Worm (Caenorhabditis elegans) whole organism, young adult: ENCODE data around the gene H35N09.1.

ENCODE experiments used
- C17E4.6 ChIP-seq: fragments of 200-800 bp; sonication (Bioruptor generic); IDR thresholded peaks from 2 replicates; pipeline ENCODE4 v1.3.6; 2022; ENCODE audit warnings: missing genetic modification reagents, missing genetic modification characterization, missing compliant biosample characterization
- F23B12.7 ChIP-seq: sonication (generic microtip); optimal IDR thresholded peaks from 2 replicates; lab custom pipeline; 2017; ENCODE audit warnings: missing genetic modification characterization, mild to moderate bottlenecking, missing compliant biosample characterization, antibody characterized with exemption, moderate library complexity; ENCODE audit not compliant: insufficient read depth
- F33H1.4 ChIP-seq: fragments of 200-800 bp; sonication (Bioruptor generic); IDR thresholded peaks from 2 replicates; pipeline ENCODE4 v1.3.6; 2022; ENCODE audit warnings: missing genetic modification reagents, missing genetic modification characterization, missing compliant biosample characterization
- F49E8.2 ChIP-seq: sonication (generic microtip); optimal IDR thresholded peaks from 3 replicates; lab custom pipeline; 2017; ENCODE audit warnings: missing genetic modification characterization, mild to moderate bottlenecking, missing compliant biosample characterization, antibody characterized with exemption, moderate library complexity; ENCODE audit not compliant: insufficient read depth
- F55B11.4 ChIP-seq: sonication (generic microtip); optimal IDR thresholded peaks from 2 replicates; lab custom pipeline; 2016; ENCODE audit warnings: missing compliant biosample characterization, missing genetic modification characterization, borderline replicate concordance; ENCODE audit not compliant: insufficient read depth
- F57A8.1 ChIP-seq: fragments of 200-800 bp; sonication (Bioruptor generic); optimal IDR thresholded peaks from 2 replicates; lab custom pipeline; 2018; ENCODE audit warnings: mild to moderate bottlenecking, missing genetic modification characterization, moderate library complexity, missing compliant biosample characterization
- Y53F4B.3 ChIP-seq: fragments of 200-800 bp; sonication (Bioruptor generic); IDR thresholded peaks from 2 replicates; pipeline ENCODE4 v1.3.6; 2022; ENCODE audit warnings: missing genetic modification reagents, missing genetic modification characterization, missing compliant biosample characterization
- Y53G8AR.9 ChIP-seq: fragments of 200-800 bp; sonication (Bioruptor generic); conservative IDR thresholded peaks from 2 replicates; pipeline ENCODE4 v1.3.6; 2022; ENCODE audit warnings: missing genetic modification reagents, missing genetic modification characterization, missing compliant biosample characterization
- Y56A3A.18 ChIP-seq: fragments of 200-800 bp; sonication (Bioruptor generic); IDR thresholded peaks from 2 replicates; pipeline ENCODE4 v1.3.6; 2022; ENCODE audit warnings: missing genetic modification reagents, missing genetic modification characterization, missing compliant biosample characterization
- Y67H2A.10 ChIP-seq: fragments of 200-800 bp; sonication (Bioruptor generic); conservative IDR thresholded peaks from 2 replicates; pipeline ENCODE4 v1.3.6; 2022; ENCODE audit warnings: missing genetic modification reagents, missing genetic modification characterization, missing compliant biosample characterization
- Y79H2A.3 ChIP-seq: fragments of 200-800 bp; sonication (Bioruptor generic); conservative IDR thresholded peaks from 2 replicates; pipeline ENCODE4 v1.3.6; 2022; ENCODE audit warnings: missing genetic modification reagents, missing genetic modification characterization, missing compliant biosample characterization
- ZK185.1 ChIP-seq: sonication (generic microtip); optimal IDR thresholded peaks from 2 replicates; lab custom pipeline; 2016; ENCODE audit warnings: mild to moderate bottlenecking, missing genetic modification characterization, missing compliant biosample characterization; ENCODE audit not compliant: poor library complexity, severe bottlenecking
- ama-1 ChIP-seq, 3 experiments: fragments of 150-350 bp in 1 of 3; sonication (generic microtip) in 2 of 3; optimal IDR thresholded peaks; 2 replicates each; lab custom pipeline; 2014 to 2018; ENCODE audit warnings: missing biosample characterization in 2 of 3, missing genetic modification characterization in 2 of 3, missing genetic modification reagents in 2 of 3
- aptf-3 ChIP-seq: fragments of 200-800 bp; sonication (Bioruptor generic); IDR thresholded peaks from 2 replicates; pipeline ENCODE4 v1.3.6; 2022; ENCODE audit warnings: missing genetic modification characterization, missing compliant biosample characterization
- athp-1 ChIP-seq: sonication (generic microtip); optimal IDR thresholded peaks from 2 replicates; lab custom pipeline; 2017; ENCODE audit warnings: mild to moderate bottlenecking, missing genetic modification characterization, missing compliant biosample characterization
- bed-2 ChIP-seq: fragments of 200-800 bp; sonication (Bioruptor generic); IDR thresholded peaks from 2 replicates; pipeline ENCODE4 v1.3.6; 2022; ENCODE audit warnings: missing genetic modification reagents, missing genetic modification characterization, missing compliant biosample characterization
- ccch-3 ChIP-seq: fragments of 200-800 bp; sonication (Bioruptor generic); optimal IDR thresholded peaks from 2 replicates; lab custom pipeline; 2018; ENCODE audit warnings: mild to moderate bottlenecking, missing genetic modification characterization, missing compliant biosample characterization
- cebp-1 ChIP-seq, 2 experiments: fragments of 200-800 bp in 1 of 2; sonication (Bioruptor generic) in 1 of 2; sonication (generic microtip) in 1 of 2; IDR thresholded peaks in 1 of 2; optimal IDR thresholded peaks in 1 of 2; 2 replicates each; pipeline versions ENCODE4 v1.3.6 to Lab custom; 2017 to 2022; ENCODE audit warnings: missing compliant biosample characterization in 2 of 2, missing genetic modification characterization in 2 of 2, mild to moderate bottlenecking in 1 of 2, missing genetic modification reagents in 1 of 2, moderate library complexity in 1 of 2
- ceh-100 ChIP-seq: fragments of 200-800 bp; sonication (Bioruptor generic); IDR thresholded peaks from 2 replicates; pipeline ENCODE4 v1.3.6; 2022; ENCODE audit warnings: missing genetic modification reagents, missing genetic modification characterization, missing compliant biosample characterization
- ceh-27 ChIP-seq: fragments of 200-800 bp; sonication (Bioruptor generic); optimal IDR thresholded peaks from 2 replicates; lab custom pipeline; 2018; ENCODE audit warnings: mild to moderate bottlenecking, missing genetic modification characterization, moderate library complexity, missing compliant biosample characterization
- ceh-40 ChIP-seq: fragments of 200-800 bp; sonication (Bioruptor generic); IDR thresholded peaks from 2 replicates; pipeline ENCODE4 v1.3.6; 2022; ENCODE audit warnings: missing genetic modification characterization, missing compliant biosample characterization
- ceh-79 ChIP-seq: sonication (generic microtip); optimal IDR thresholded peaks from 2 replicates; lab custom pipeline; 2017; ENCODE audit warnings: mild to moderate bottlenecking, missing genetic modification characterization, missing compliant biosample characterization
- ceh-91 ChIP-seq: fragments of 200-800 bp; sonication (Bioruptor generic); IDR thresholded peaks from 2 replicates; pipeline ENCODE4 v1.3.6; 2022; ENCODE audit warnings: missing genetic modification reagents, missing genetic modification characterization, missing compliant biosample characterization
- dox-1 ChIP-seq: fragments of 200-800 bp; sonication (Bioruptor generic); IDR thresholded peaks from 2 replicates; pipeline ENCODE4 v1.3.6; 2022; ENCODE audit warnings: missing genetic modification reagents, missing genetic modification characterization, missing compliant biosample characterization
- egl-44 ChIP-seq: fragments of 200-800 bp; sonication (Bioruptor generic); IDR thresholded peaks from 2 replicates; pipeline ENCODE4 v1.3.6; 2022; ENCODE audit warnings: missing genetic modification reagents, missing genetic modification characterization, missing compliant biosample characterization
- egrh-3 ChIP-seq: fragments of 200-800 bp; sonication (Bioruptor generic); IDR thresholded peaks from 2 replicates; pipeline ENCODE4 v1.3.6; 2022; ENCODE audit warnings: missing genetic modification reagents, missing genetic modification characterization, missing compliant biosample characterization
- ets-4 ChIP-seq: fragments of 200-800 bp; sonication (Bioruptor generic); optimal IDR thresholded peaks from 2 replicates; lab custom pipeline; 2018; ENCODE audit warnings: mild to moderate bottlenecking, missing genetic modification characterization, missing compliant biosample characterization
- fkh-3 ChIP-seq: sonication (generic microtip); optimal IDR thresholded peaks from 2 replicates; lab custom pipeline; 2016; ENCODE audit warnings: mild to moderate bottlenecking, missing genetic modification characterization, missing compliant biosample characterization
- gei-17 ChIP-seq: fragments of 200-800 bp; sonication (Bioruptor generic); optimal IDR thresholded peaks from 2 replicates; lab custom pipeline; 2018; ENCODE audit warnings: mild to moderate bottlenecking, missing genetic modification characterization, missing compliant biosample characterization
- hmg-20 ChIP-seq: fragments of 200-800 bp; sonication (Bioruptor generic); IDR thresholded peaks from 2 replicates; pipeline ENCODE4 v1.3.6; 2022; ENCODE audit warnings: missing genetic modification reagents, missing genetic modification characterization, missing compliant biosample characterization
- lag-1 ChIP-seq: fragments of 200-800 bp; sonication (Bioruptor generic); IDR thresholded peaks from 2 replicates; pipeline ENCODE4 v1.3.6; 2022; ENCODE audit warnings: missing genetic modification reagents, missing genetic modification characterization, missing compliant biosample characterization
- lsy-27 ChIP-seq: sonication (generic microtip); optimal IDR thresholded peaks from 2 replicates; lab custom pipeline; 2017; ENCODE audit warnings: missing genetic modification characterization, mild to moderate bottlenecking, missing compliant biosample characterization, antibody characterized with exemption, missing genotype, borderline replicate concordance; ENCODE audit not compliant: insufficient read depth
- madf-6 ChIP-seq: fragments of 200-800 bp; sonication (Bioruptor generic); IDR thresholded peaks from 2 replicates; pipeline ENCODE4 v1.3.6; 2022; ENCODE audit warnings: missing genetic modification reagents, missing genetic modification characterization, missing compliant biosample characterization
- madf-8 ChIP-seq: fragments of 200-800 bp; sonication (Bioruptor generic); conservative IDR thresholded peaks from 2 replicates; pipeline ENCODE4 v1.3.6; 2022; ENCODE audit warnings: missing genetic modification reagents, missing genetic modification characterization, missing compliant biosample characterization
- mel-28 ChIP-seq: sonication (generic microtip); optimal IDR thresholded peaks from 2 replicates; lab custom pipeline; 2016; ENCODE audit warnings: borderline replicate concordance, mild to moderate bottlenecking, missing genetic modification characterization, missing compliant biosample characterization
- nhr-27 ChIP-seq: fragments of 200-800 bp; sonication (Bioruptor generic); optimal IDR thresholded peaks from 2 replicates; lab custom pipeline; 2018; ENCODE audit warnings: mild to moderate bottlenecking, missing genetic modification characterization, moderate library complexity, missing compliant biosample characterization
- pbrm-1 ChIP-seq: fragments of 200-800 bp; sonication (Bioruptor generic); IDR thresholded peaks from 2 replicates; pipeline ENCODE4 v1.3.6; 2022; ENCODE audit warnings: missing genetic modification reagents, missing genetic modification characterization, missing compliant biosample characterization
- pha-4 ChIP-seq: fragments of 150-350 bp; sonication (generic microtip); optimal IDR thresholded peaks from 2 replicates; lab custom pipeline; 2014; ENCODE audit warnings: missing biosample characterization, missing genetic modification reagents, missing genetic modification characterization
- snpc-1.1 ChIP-seq: sonication (generic microtip); optimal IDR thresholded peaks from 2 replicates; lab custom pipeline; 2017; ENCODE audit warnings: missing genetic modification characterization, mild to moderate bottlenecking, missing compliant biosample characterization, antibody characterized with exemption, moderate library complexity, missing genotype, missing genetic modification reagents; ENCODE audit not compliant: insufficient read depth
- somi-1 ChIP-seq: fragments of 200-800 bp; sonication (Bioruptor generic); optimal IDR thresholded peaks from 2 replicates; lab custom pipeline; 2018; ENCODE audit warnings: mild to moderate bottlenecking, missing genetic modification characterization, missing compliant biosample characterization
- unc-130 ChIP-seq: sonication (generic microtip); optimal IDR thresholded peaks from 2 replicates; lab custom pipeline; 2016; ENCODE audit warnings: missing genetic modification reagents, missing genetic modification characterization, missing compliant biosample characterization
- xnd-1 ChIP-seq: sonication (generic microtip); optimal IDR thresholded peaks from 2 replicates; lab custom pipeline; 2016; ENCODE audit warnings: missing genotype, missing genetic modification reagents, missing genetic modification characterization, missing compliant biosample characterization
- ztf-28 ChIP-seq: fragments of 200-800 bp; sonication (Bioruptor generic); IDR thresholded peaks from 2 replicates; pipeline ENCODE4 v1.3.6; 2022; ENCODE audit warnings: missing genetic modification reagents, missing genetic modification characterization, missing compliant biosample characterization
- ztf-3 ChIP-seq: fragments of 200-800 bp; sonication (Bioruptor generic); optimal IDR thresholded peaks from 2 replicates; lab custom pipeline; 2018; ENCODE audit warnings: mild to moderate bottlenecking, missing genetic modification characterization, missing compliant biosample characterization
- ztf-6 ChIP-seq: fragments of 200-800 bp; sonication (Bioruptor generic); IDR thresholded peaks from 2 replicates; pipeline ENCODE4 v1.3.6; 2022; ENCODE audit warnings: missing genetic modification reagents, missing genetic modification characterization, missing compliant biosample characterization

Gene H35N09.1

DNA sequence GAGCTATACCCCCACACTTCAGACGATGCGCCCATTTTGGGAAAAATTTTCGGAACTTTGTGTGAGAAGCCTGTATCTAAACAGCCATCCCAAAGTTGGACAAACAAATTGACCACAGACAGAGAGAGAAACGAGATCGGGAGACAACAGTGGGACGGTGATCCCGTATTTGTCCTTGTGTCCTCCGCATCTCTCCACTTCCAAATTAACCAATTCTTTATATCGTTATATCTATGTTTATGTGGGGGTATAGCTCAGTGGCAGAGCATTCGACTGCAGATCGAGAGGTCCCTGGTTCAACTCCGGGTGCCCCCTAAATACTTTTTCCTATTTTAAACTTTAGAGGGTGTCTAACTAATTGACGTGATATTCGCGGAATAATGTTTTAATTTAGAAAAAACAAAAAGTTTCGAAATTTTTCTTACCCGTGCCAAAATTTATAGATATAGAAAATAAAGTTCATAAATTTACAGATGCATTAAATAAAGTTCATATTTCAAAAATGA lies 33.6 kb downstream of the H35N09.1 start (continued):
- TF ChIP-seq athp-1 (tag; lab: Kevin White, UChicago) (no peak), dox-1 (GFP tag; lab: Robert Waterston, UW) (no peak; the same call in 1 of the 2 replicates), ets-4 (GFP tag; lab: Kevin White, UChicago) (no peak), pbrm-1 (GFP tag; lab: Robert Waterston, UW) (peak; percentile 76), nhr-27 (tag; lab: Kevin White, UChicago) (peak; percentile 1), ztf-28 (no peak), ama-1 (optimal IDR thresholded peaks at IDR 0.05; lab: Kevin White, UChicago) (no peak), ama-1 (GFP tag; optimal IDR thresholded peaks at IDR 0.05; lab: Kevin White, UChicago) (peak in 1 of 2 experiments; percentile 64), hmg-20 (no peak), ceh-79 (peak; percentile 11), bed-2 (no peak), F55B11.4 (tag; lab: Kevin White, UChicago) (no peak), lag-1 (GFP tag; lab: Robert Waterston, UW) (no peak), somi-1 (GFP tag; lab: Kevin White, UChicago) (peak; percentile 3), ccch-3 (GFP tag; lab: Kevin White, UChicago) (peak; percentile 3), mel-28 (tag; lab: Kevin White, UChicago) (no peak), xnd-1 (tag; lab: Kevin White, UChicago) (no peak), ztf-3 (GFP tag; lab: Kevin White, UChicago) (no peak), madf-8 (GFP tag; lab: Robert Waterston, UW) (no peak), F33H1.4 (GFP tag; lab: Robert Waterston, UW) (no peak), pha-4 (tag; lab: Kevin White, UChicago) (no peak), F49E8.2 (tag; lab: Kevin White, UChicago) (no peak), ceh-27 (no peak), gei-17 (GFP tag; lab: Kevin White, UChicago) (no peak), Y67H2A.10 (GFP tag; lab: Robert Waterston, UW) (no peak), ztf-6 (GFP tag; lab: Robert Waterston, UW) (0 out of 2 replicates have a peak, but pooled peaks have one; percentile 24), Y53F4B.3 (no peak), F57A8.1 (GFP tag; lab: Kevin White, UChicago) (peak; percentile 61), Y53G8AR.9 (0 out of 2 replicates have a peak, but pooled peaks have one; percentile 35), Y79H2A.3 (GFP tag; lab: Robert Waterston, UW) (no peak), snpc-1.1 (no peak), ceh-91 (GFP tag; lab: Robert Waterston, UW) (0 out of 2 replicates have a peak, but pooled peaks have one; percentile 16), aptf-3 (GFP tag; lab: Robert Waterston, UW) (0 out of 2 replicates have a peak, but pooled peaks have one; percentile 25), C17E4.6 (no peak), madf-6 (GFP tag; lab: Robert Waterston, UW) (no peak), lsy-27 (no peak), egl-44 (GFP tag; lab: Robert Waterston, UW) (no peak), egrh-3 (GFP tag; lab: Robert Waterston, UW) (0 out of 2 replicates have a peak, but pooled peaks have one; percentile 18), ZK185.1 (tag; lab: Kevin White, UChicago) (peak; percentile 64), F23B12.7 (tag; lab: Kevin White, UChicago) (no peak), unc-130 (GFP tag; lab: Kevin White, UChicago) (peak; percentile 36), ceh-100 (GFP tag; lab: Robert Waterston, UW) (no peak), fkh-3 (tag; lab: Kevin White, UChicago) (no peak), ceh-40 (GFP tag; lab: Robert Waterston, UW) (peak; percentile 59; the same call in 1 of the 2 replicates), Y56A3A.18 (GFP tag; lab: Robert Waterston, UW) (no peak), cebp-1 (GFP tag; IDR thresholded peaks at IDR 0.05; lab: Robert Waterston, UW) (no peak; the same call in 1 of the 2 replicates), cebp-1 (tag; optimal IDR thresholded peaks at IDR 0.05; lab: Kevin White, UChicago) (no peak)
